Worm (Caenorhabditis elegans) whole organism, early embryonic: ENCODE data around the gene Y102A5C.2.

Source experiments
- B0310.2 ChIP-seq: sonication (generic microtip); optimal IDR thresholded peaks from 2 replicates; lab custom pipeline; 2016; ENCODE audit warnings: mild to moderate bottlenecking, missing genetic modification characterization, missing compliant biosample characterization
- ama-1 ChIP-seq: fragments of 150-350 bp; optimal IDR thresholded peaks from 2 replicates; lab custom pipeline; 2014
- ceh-13 ChIP-seq: fragments of 200-800 bp; sonication (Bioruptor generic); optimal IDR thresholded peaks from 2 replicates; lab custom pipeline; 2018; ENCODE audit warnings: mild to moderate bottlenecking, missing genetic modification characterization, missing compliant biosample characterization
- ets-7 ChIP-seq: sonication (generic microtip); optimal IDR thresholded peaks from 2 replicates; lab custom pipeline; 2016; ENCODE audit warnings: missing genotype, missing genetic modification characterization, missing compliant biosample characterization
- hmbx-1 ChIP-seq: sonication (generic microtip); optimal IDR thresholded peaks from 2 replicates; lab custom pipeline; 2016; ENCODE audit warnings: mild to moderate bottlenecking, missing genetic modification characterization, missing compliant biosample characterization
- pes-1 ChIP-seq: fragments of 200-800 bp; sonication (Bioruptor generic); IDR thresholded peaks from 2 replicates; pipeline ENCODE4 v1.3.6; 2022; ENCODE audit warnings: missing genetic modification reagents, missing genetic modification characterization, missing compliant biosample characterization
- scrt-1 ChIP-seq: fragments of 200-800 bp; sonication (Bioruptor generic); IDR thresholded peaks from 2 replicates; pipeline ENCODE4 v1.3.6; 2022; ENCODE audit warnings: missing genetic modification characterization, missing compliant biosample characterization
- sea-1 ChIP-seq: fragments of 200-800 bp; sonication (Bioruptor generic); conservative IDR thresholded peaks from 2 replicates; pipeline ENCODE4 v1.3.6; 2022; ENCODE audit warnings: missing genetic modification characterization, missing compliant biosample characterization
- tra-4 ChIP-seq: sonication (generic microtip); optimal IDR thresholded peaks from 2 replicates; lab custom pipeline; 2017; ENCODE audit warnings: missing genetic modification characterization, missing compliant biosample characterization

ce11 chrV:16882260-16882918, 36.1 kb upstream of the Y102A5C.2 start, which contains the start of the genes F09C6.11 and F09C6.12:
- TF ChIP-seq ets-7 (tag; lab: Kevin White, UChicago) (no peak), tra-4 (tag; lab: Kevin White, UChicago) (no peak), B0310.2 (tag; lab: Kevin White, UChicago) (no peak), hmbx-1 (tag; lab: Kevin White, UChicago) (no peak), ama-1 (lab: Kevin White, UChicago) (no peak), pes-1 (GFP tag; lab: Robert Waterston, UW) (no peak), scrt-1 (GFP tag; lab: Robert Waterston, UW) (no peak), ceh-13 (GFP tag; lab: Kevin White, UChicago) (no peak), sea-1 (GFP tag; lab: Robert Waterston, UW) (no peak)
